Fruit fly (Drosophila melanogaster) whole organism, prepupa: ENCODE data around the gene CG4452.

Source experiments
- CG10631 ChIP-seq: fragments of 200-800 bp; sonication (Bioruptor generic); optimal IDR thresholded peaks from 2 replicates; lab custom pipeline; 2016; ENCODE audit warnings: missing biosample characterization, missing genetic modification characterization
- CG10669 ChIP-seq: fragments of 200-800 bp; sonication (Bioruptor generic); optimal IDR thresholded peaks from 3 replicates; lab custom pipeline; 2018; ENCODE audit warnings: missing biosample characterization, mild to moderate bottlenecking, missing genetic modification characterization, moderate library complexity
- CG11294 ChIP-seq: fragments of 200-800 bp; sonication (Bioruptor generic); IDR thresholded peaks from 2 replicates; pipeline ENCODE4 v1.3.6; 2022; ENCODE audit warnings: missing biosample characterization, missing genetic modification characterization
- CG11762 ChIP-seq: fragments of 200-800 bp; sonication (Bioruptor generic); optimal IDR thresholded peaks from 3 replicates; lab custom pipeline; 2016; ENCODE audit warnings: missing biosample characterization, missing genetic modification characterization; ENCODE audit not compliant: insufficient read depth
- CG3032 ChIP-seq: fragments of 200-800 bp; optimal IDR thresholded peaks from 2 replicates; lab custom pipeline; 2019; ENCODE audit warnings: missing biosample characterization, mild to moderate bottlenecking, missing genetic modification characterization, moderate library complexity
- CG31627 ChIP-seq: fragments of 200-800 bp; sonication (Bioruptor generic); optimal IDR thresholded peaks from 3 replicates; lab custom pipeline; 2016; ENCODE audit warnings: missing biosample characterization, missing genetic modification characterization
- CG34406 ChIP-seq: fragments of 200-800 bp; sonication (Bioruptor generic); optimal IDR thresholded peaks from 3 replicates; lab custom pipeline; 2016; ENCODE audit warnings: missing biosample characterization, missing genetic modification characterization
- CG3919 ChIP-seq: fragments of 200-800 bp; sonication (Bioruptor generic); optimal IDR thresholded peaks from 3 replicates; lab custom pipeline; 2016; ENCODE audit warnings: missing biosample characterization, missing genetic modification characterization
- CG6163 ChIP-seq: fragments of 200-800 bp; sonication (Bioruptor generic); IDR thresholded peaks from 3 replicates; pipeline ENCODE4 v1.3.6; 2022; ENCODE audit warnings: missing biosample characterization, missing genetic modification characterization
- CG6792 ChIP-seq: fragments of 200-800 bp; sonication (Bioruptor generic); optimal IDR thresholded peaks from 3 replicates; lab custom pipeline; 2016; ENCODE audit warnings: missing biosample characterization, missing genetic modification characterization
- CG6808 ChIP-seq: fragments of 200-800 bp; sonication (Bioruptor generic); optimal IDR thresholded peaks from 3 replicates; lab custom pipeline; 2017; ENCODE audit warnings: missing biosample characterization, missing genetic modification characterization, mild to moderate bottlenecking, moderate library complexity, missing genetic modification reagents
- CG6854 ChIP-seq: fragments of 200-800 bp; sonication (Bioruptor generic); optimal IDR thresholded peaks from 2 replicates; lab custom pipeline; 2017; ENCODE audit warnings: missing biosample characterization, mild to moderate bottlenecking, missing genetic modification characterization
- CG7368 ChIP-seq: fragments of 200-800 bp; sonication (Bioruptor generic); optimal IDR thresholded peaks from 3 replicates; lab custom pipeline; 2016; ENCODE audit warnings: missing biosample characterization, missing genetic modification characterization
- CG8119 ChIP-seq: fragments of 200-800 bp; sonication (Bioruptor generic); IDR thresholded peaks from 3 replicates; pipeline ENCODE4 v1.3.6; 2022; ENCODE audit warnings: missing biosample characterization, missing genetic modification characterization
- CG8319 ChIP-seq: fragments of 200-800 bp; sonication (Bioruptor generic); optimal IDR thresholded peaks from 3 replicates; lab custom pipeline; 2016; ENCODE audit warnings: missing biosample characterization, missing genetic modification characterization
- CG8632 ChIP-seq: fragments of 200-800 bp; sonication (Bioruptor generic); optimal IDR thresholded peaks from 3 replicates; lab custom pipeline; 2016; ENCODE audit warnings: missing biosample characterization, missing genetic modification characterization
- CG9139 ChIP-seq: fragments of 200-800 bp; sonication (Bioruptor generic); optimal IDR thresholded peaks from 3 replicates; lab custom pipeline; 2017; ENCODE audit warnings: missing biosample characterization, mild to moderate bottlenecking, missing genetic modification characterization
- Eip78C ChIP-seq: fragments of 200-800 bp; sonication (Bioruptor generic); peaks from one replicate; lab custom pipeline; 2016; ENCODE audit warnings: missing biosample characterization, missing genetic modification characterization
- Eip93F ChIP-seq: fragments of 200-800 bp; sonication (Bioruptor generic); optimal IDR thresholded peaks from 2 replicates; lab custom pipeline; 2016; ENCODE audit warnings: missing biosample characterization, mild to moderate bottlenecking, missing genetic modification characterization
- Ets21C ChIP-seq: fragments of 200-800 bp; sonication (Bioruptor generic); optimal IDR thresholded peaks from 3 replicates; lab custom pipeline; 2016; ENCODE audit warnings: missing biosample characterization, missing genetic modification characterization
- Ets96B ChIP-seq: fragments of 200-800 bp; optimal IDR thresholded peaks from 2 replicates; lab custom pipeline; 2019; ENCODE audit warnings: missing biosample characterization, mild to moderate bottlenecking, missing genetic modification characterization, moderate library complexity
- Gug ChIP-seq: fragments of 200-800 bp; sonication (Bioruptor generic); IDR thresholded peaks from 2 replicates; pipeline ENCODE4 v1.3.6; 2022; ENCODE audit warnings: missing biosample characterization, missing genetic modification characterization
- Hr38 ChIP-seq: sonication (Bioruptor generic); optimal IDR thresholded peaks from 2 replicates; lab custom pipeline; 2016; ENCODE audit warnings: missing biosample characterization, missing genetic modification characterization
- Hr39 ChIP-seq: fragments of 200-800 bp; sonication (Bioruptor generic); optimal IDR thresholded peaks from 2 replicates; lab custom pipeline; 2016; ENCODE audit warnings: missing biosample characterization, missing genetic modification characterization
- Hr4 ChIP-seq: fragments of 200-800 bp; sonication (Bioruptor generic); optimal IDR thresholded peaks from 3 replicates; lab custom pipeline; 2016; ENCODE audit warnings: missing biosample characterization, missing genetic modification characterization
- Lpt ChIP-seq: fragments of 200-800 bp; sonication (Bioruptor generic); optimal IDR thresholded peaks from 3 replicates; lab custom pipeline; 2016; ENCODE audit warnings: missing biosample characterization, missing genetic modification characterization
- Met ChIP-seq: fragments of 200-800 bp; sonication (Bioruptor generic); optimal IDR thresholded peaks from 3 replicates; lab custom pipeline; 2016; ENCODE audit warnings: missing biosample characterization, missing genetic modification characterization
- OdsH ChIP-seq: fragments of 200-800 bp; sonication (Bioruptor generic); optimal IDR thresholded peaks from 3 replicates; lab custom pipeline; 2016; ENCODE audit warnings: missing biosample characterization, missing genetic modification characterization
- Smox ChIP-seq: fragments of 200-800 bp; sonication (Bioruptor generic); optimal IDR thresholded peaks from 3 replicates; lab custom pipeline; 2016; ENCODE audit warnings: missing biosample characterization, missing genetic modification characterization
- Sox102F ChIP-seq: fragments of 200-800 bp; sonication (Bioruptor generic); optimal IDR thresholded peaks from 2 replicates; lab custom pipeline; 2016; ENCODE audit warnings: missing biosample characterization, mild to moderate bottlenecking, missing genetic modification characterization
- Sox14 ChIP-seq: fragments of 200-800 bp; sonication (Bioruptor generic); optimal IDR thresholded peaks from 3 replicates; lab custom pipeline; 2016; ENCODE audit warnings: missing biosample characterization, missing genetic modification characterization
- achi ChIP-seq: fragments of 200-800 bp; sonication (Bioruptor generic); optimal IDR thresholded peaks from 3 replicates; lab custom pipeline; 2016; ENCODE audit warnings: missing biosample characterization, missing genetic modification characterization
- acj6 ChIP-seq: fragments of 200-800 bp; sonication (Bioruptor generic); optimal IDR thresholded peaks from 3 replicates; lab custom pipeline; 2016; ENCODE audit warnings: missing biosample characterization, missing genetic modification characterization
- cyc ChIP-seq: fragments of 200-800 bp; sonication (Bioruptor generic); optimal IDR thresholded peaks from 3 replicates; lab custom pipeline; 2016; ENCODE audit warnings: missing biosample characterization, missing genetic modification characterization
- dac ChIP-seq: fragments of 200-800 bp; sonication (Bioruptor generic); optimal IDR thresholded peaks from 2 replicates; lab custom pipeline; 2017; ENCODE audit warnings: missing biosample characterization, mild to moderate bottlenecking, missing genetic modification characterization
- dsx ChIP-seq: fragments of 200-800 bp; optimal IDR thresholded peaks from 3 replicates; lab custom pipeline; 2019; ENCODE audit warnings: missing biosample characterization, mild to moderate bottlenecking, missing genetic modification characterization, moderate library complexity; ENCODE audit not compliant: poor library complexity, severe bottlenecking
- eg ChIP-seq: fragments of 200-800 bp; sonication (Bioruptor generic); IDR thresholded peaks from 3 replicates; pipeline ENCODE4 v1.3.6; 2022; ENCODE audit warnings: missing biosample characterization, missing genetic modification characterization
- esn ChIP-seq: fragments of 200-800 bp; sonication (Bioruptor generic); optimal IDR thresholded peaks from 2 replicates; lab custom pipeline; 2016; ENCODE audit warnings: missing biosample characterization, mild to moderate bottlenecking, missing genetic modification characterization, moderate library complexity
- fd85E ChIP-seq: fragments of 200-800 bp; sonication (Bioruptor generic); optimal IDR thresholded peaks from 3 replicates; lab custom pipeline; 2016; ENCODE audit warnings: missing biosample characterization, missing genetic modification characterization
- lz ChIP-seq: fragments of 200-800 bp; sonication (Bioruptor generic); optimal IDR thresholded peaks from 3 replicates; lab custom pipeline; 2016; ENCODE audit warnings: missing biosample characterization, missing genetic modification characterization
- net ChIP-seq: fragments of 200-800 bp; sonication (Bioruptor generic); optimal IDR thresholded peaks from 3 replicates; lab custom pipeline; 2016; ENCODE audit warnings: missing biosample characterization, missing genetic modification characterization
- pdm3 ChIP-seq: fragments of 200-800 bp; sonication (Bioruptor generic); optimal IDR thresholded peaks from 3 replicates; lab custom pipeline; 2016; ENCODE audit warnings: missing biosample characterization, missing genetic modification characterization
- salr ChIP-seq, 2 experiments: fragments of 200-800 bp; sonication (Bioruptor generic); optimal IDR thresholded peaks; 3 replicates each; lab custom pipeline; 2016 to 2018; ENCODE audit warnings: missing biosample characterization in 2 of 2, missing genetic modification characterization in 2 of 2, mild to moderate bottlenecking in 1 of 2
- ss ChIP-seq, 2 experiments: fragments of 200-800 bp; sonication (Bioruptor generic); optimal IDR thresholded peaks; 2 replicates in 1 of 2; 3 replicates in 1 of 2; lab custom pipeline; 2017 to 2018; ENCODE audit warnings: mild to moderate bottlenecking in 2 of 2, missing biosample characterization in 2 of 2, missing genetic modification characterization in 2 of 2, moderate library complexity in 1 of 2
- svp ChIP-seq: fragments of 200-800 bp; sonication (Bioruptor generic); peaks from one replicate; lab custom pipeline; 2016; ENCODE audit warnings: missing biosample characterization, missing genetic modification characterization
- topi ChIP-seq: fragments of 200-800 bp; sonication (Bioruptor generic); optimal IDR thresholded peaks from 3 replicates; lab custom pipeline; 2016; ENCODE audit warnings: missing biosample characterization, missing genetic modification characterization
- vri ChIP-seq: fragments of 200-800 bp; sonication (Bioruptor generic); optimal IDR thresholded peaks from 3 replicates; lab custom pipeline; 2016; ENCODE audit warnings: missing biosample characterization, mild to moderate bottlenecking, missing genetic modification characterization

Gene CG4452

dm6 chr3L:9398435-9398981 is 31.3 kb downstream of the CG4452 start (continued):
- TF ChIP-seq dsx (no peak), Lpt (no peak), net (GFP tag; lab: Kevin White, UChicago) (peak; percentile 6), Sox102F (GFP tag; lab: Kevin White, UChicago) (no peak), Hr38 (GFP tag; lab: Kevin White, UChicago) (no peak), esn (GFP tag; lab: Kevin White, UChicago) (no peak), Eip78C (GFP tag; lab: Kevin White, UChicago) (peak; percentile 50), CG3032 (peak; percentile 39), CG7368 (peak; percentile 11), CG34406 (no peak), Gug (GFP tag; lab: Robert Waterston, UW) (no peak), ss (GFP tag; optimal IDR thresholded peaks at IDR 0.05; lab: Kevin White, UChicago) (peak; percentile 24 to 25), Hr39 (GFP tag; lab: Kevin White, UChicago) (no peak), OdsH (peak; percentile 21), Ets21C (GFP tag; lab: Kevin White, UChicago) (no peak), vri (GFP tag; lab: Kevin White, UChicago) (no peak), Met (GFP tag; lab: Kevin White, UChicago) (no peak), Eip93F (GFP tag; lab: Kevin White, UChicago) (no peak), CG10669 (peak; percentile 21), CG6854 (GFP tag; lab: Kevin White, UChicago) (no peak), CG6163 (GFP tag; lab: Robert Waterston, UW) (peak; percentile 31; the same call in 1 of the 3 replicates)

- TF ChIP-seq OdsH, result no peak
- peak; percentile 59 for TF ChIP-seq svp (GFP tag; lab: Kevin White, UChicago)
- TF ChIP-seq pdm3 (GFP tag; lab: Kevin White, UChicago), result no peak
- TF ChIP-seq CG6854 (GFP tag; lab: Kevin White, UChicago), result peak; percentile 9
- no peak for TF ChIP-seq CG6792 (GFP tag; lab: Kevin White, UChicago)
- no peak for TF ChIP-seq Ets96B (tag; lab: Kevin White, UChicago)
- no peak for TF ChIP-seq Lpt
- no peak for TF ChIP-seq CG8319
- TF ChIP-seq lz, result peak; percentile 37
- no peak for TF ChIP-seq dac (GFP tag; lab: Kevin White, UChicago)
- peak; percentile 8 for TF ChIP-seq acj6 (GFP tag; lab: Kevin White, UChicago)
- peak; percentile 31 for TF ChIP-seq cyc (GFP tag; lab: Kevin White, UChicago)
- no peak for TF ChIP-seq CG10631
- peak; percentile 64 for TF ChIP-seq Sox102F (GFP tag; lab: Kevin White, UChicago)
- no peak for TF ChIP-seq CG6808 (GFP tag; lab: Kevin White, UChicago)
- TF ChIP-seq Sox14 (GFP tag; lab: Kevin White, UChicago), result peak; percentile 21
- no peak for TF ChIP-seq CG10669
- TF ChIP-seq net (GFP tag; lab: Kevin White, UChicago), result no peak
- TF ChIP-seq CG9139 (GFP tag; lab: Kevin White, UChicago), result no peak
- TF ChIP-seq Ets21C (GFP tag; lab: Kevin White, UChicago), result no peak
- TF ChIP-seq CG34406, result no peak
- no peak for TF ChIP-seq fd85E (GFP tag; lab: Kevin White, UChicago)
- no peak for TF ChIP-seq CG11762 (GFP tag; lab: Kevin White, UChicago)
- no peak for TF ChIP-seq CG3032
- no peak for TF ChIP-seq CG8119 (GFP tag; lab: Robert Waterston, UW)
- TF ChIP-seq CG11294 (GFP tag; lab: Robert Waterston, UW), result no peak
- peak; percentile 46 for TF ChIP-seq topi (GFP tag; lab: Kevin White, UChicago)
- peak; percentile 61 for TF ChIP-seq esn (GFP tag; lab: Kevin White, UChicago)
- TF ChIP-seq eg, result no peak
- TF ChIP-seq Met (GFP tag; lab: Kevin White, UChicago), result peak; percentile 64
- peak; percentile 5 for TF ChIP-seq achi
- no peak for TF ChIP-seq CG31627 (GFP tag; lab: Kevin White, UChicago)
- peak in 1 of 2 experiments; percentile 10 for TF ChIP-seq ss (GFP tag; optimal IDR thresholded peaks at IDR 0.05; lab: Kevin White, UChicago)
- TF ChIP-seq vri (GFP tag; lab: Kevin White, UChicago), result peak; percentile 40
- peak; percentile 26 for TF ChIP-seq CG8632
- TF ChIP-seq salr (GFP tag; optimal IDR thresholded peaks at IDR 0.05; lab: Kevin White, UChicago), result no peak
- TF ChIP-seq Hr4 (GFP tag; lab: Kevin White, UChicago), result no peak
- TF ChIP-seq CG3919, result no peak
- TF ChIP-seq Gug (GFP tag; lab: Robert Waterston, UW), result no peak
- TF ChIP-seq CG6163 (GFP tag; lab: Robert Waterston, UW), result no peak
- TF ChIP-seq Smox (GFP tag; lab: Kevin White, UChicago), result no peak
These were observed 32.0 kb downstream of the CG4452 start, which contains the start of gene CG4080 for dm6 chr3L:9399013-9399750. Gene CG4080 (minus strand): TSS chr3L:9399227.
